Worm (Caenorhabditis elegans) whole organism, L3 larva: ENCODE measurements around the gene acs-1.

Experiments
- aly-2 ChIP-seq: fragments of 150-350 bp; optimal IDR thresholded peaks from 2 replicates; lab custom pipeline; 2014; ENCODE audit warnings: missing biosample characterization, missing genetic modification characterization
- ama-1 ChIP-seq: fragments of 150-350 bp; optimal IDR thresholded peaks from 2 replicates; lab custom pipeline; 2018
- ceh-28 ChIP-seq: fragments of 150-350 bp; optimal IDR thresholded peaks from 2 replicates; lab custom pipeline; 2014; ENCODE audit warnings: missing biosample characterization, missing genetic modification reagents, missing genetic modification characterization
- egl-27 ChIP-seq: sonication (generic microtip); optimal IDR thresholded peaks from 4 replicates; lab custom pipeline; 2017; ENCODE audit warnings: missing biosample characterization, missing genetic modification reagents, missing genetic modification characterization
- fkh-10 ChIP-seq: sonication (generic microtip); optimal IDR thresholded peaks from 2 replicates; lab custom pipeline; 2017; ENCODE audit warnings: missing biosample characterization, missing genetic modification reagents, missing genetic modification characterization
- jun-1 ChIP-seq: fragments of 150-350 bp; optimal IDR thresholded peaks from 2 replicates; lab custom pipeline; 2014; ENCODE audit warnings: missing biosample characterization, missing genetic modification reagents, missing genetic modification characterization
- nhr-237 ChIP-seq: fragments of 150-350 bp; optimal IDR thresholded peaks from 2 replicates; lab custom pipeline; 2014; ENCODE audit warnings: missing biosample characterization, missing genetic modification characterization
- nhr-76 ChIP-seq: fragments of 150-350 bp; sonication (generic microtip); optimal IDR thresholded peaks from 5 replicates; lab custom pipeline; 2014; ENCODE audit warnings: missing biosample characterization, missing genetic modification characterization
- pqm-1 ChIP-seq: fragments of 150-350 bp; optimal IDR thresholded peaks from 2 replicates; lab custom pipeline; 2017; ENCODE audit warnings: missing biosample characterization, missing genetic modification characterization, inconsistent platforms
- unc-62 ChIP-seq: fragments of 150-350 bp; sonication (generic microtip); optimal IDR thresholded peaks from 4 replicates; lab custom pipeline; 2014; ENCODE audit warnings: missing biosample characterization, missing genetic modification reagents, missing genetic modification characterization

DNA sequence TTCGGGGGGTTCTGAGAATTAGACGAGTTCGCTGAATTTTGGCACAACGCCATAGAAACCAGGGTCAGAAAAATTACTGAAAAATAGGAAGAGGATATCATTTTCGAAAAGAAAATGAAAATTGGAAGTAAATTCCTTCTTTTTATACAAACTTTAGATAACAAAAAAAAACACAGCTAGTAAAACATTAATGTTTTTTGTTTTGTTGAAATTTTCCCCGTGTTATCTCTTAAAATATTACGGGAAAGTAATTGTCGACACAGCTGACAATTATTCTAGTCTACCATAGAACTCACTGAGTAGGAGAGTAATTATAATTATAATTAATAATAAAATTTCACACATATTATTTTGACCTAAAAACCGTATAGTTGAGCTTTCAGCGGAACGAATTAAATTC, 34.3 kb downstream of the acs-1 start, which contains the start of gene spp-26:
- TF ChIP-seq aly-2 (no peak), ama-1 (no peak), unc-62 (GFP tag; lab: Kevin White, UChicago) (no peak), nhr-76 (tag; lab: Kevin White, UChicago) (no peak), jun-1 (tag; lab: Kevin White, UChicago) (no peak), egl-27 (tag; lab: Kevin White, UChicago) (no peak), nhr-237 (tag; lab: Kevin White, UChicago) (no peak), fkh-10 (GFP tag; lab: Kevin White, UChicago) (no peak), ceh-28 (tag; lab: Kevin White, UChicago) (no peak), pqm-1 (tag; lab: Kevin White, UChicago) (no peak)
